Worm (Caenorhabditis elegans) whole organism, L1 larva: ENCODE results near the gene lurp-4.

Source experiments
- Y116A8C.19 ChIP-seq: sonication (generic microtip); optimal IDR thresholded peaks from 2 replicates; lab custom pipeline; 2016; ENCODE audit warnings: missing compliant biosample characterization, missing genetic modification characterization, borderline replicate concordance
- alr-1 ChIP-seq: fragments of 200-800 bp; sonication (Bioruptor generic); optimal IDR thresholded peaks from 2 replicates; lab custom pipeline; 2018; ENCODE audit warnings: borderline replicate concordance, mild to moderate bottlenecking, missing genetic modification characterization, missing compliant biosample characterization
- aly-2 ChIP-seq: fragments of 150-350 bp; optimal IDR thresholded peaks from 2 replicates; lab custom pipeline; 2014; ENCODE audit warnings: missing biosample characterization, missing genetic modification characterization
- blmp-1 ChIP-seq: fragments of 150-350 bp; optimal IDR thresholded peaks from 2 replicates; lab custom pipeline; 2014; ENCODE audit warnings: missing biosample characterization, missing genetic modification characterization
- dsc-1 ChIP-seq: sonication (generic microtip); optimal IDR thresholded peaks from 2 replicates; lab custom pipeline; 2016; ENCODE audit warnings: mild to moderate bottlenecking, missing genetic modification characterization, missing compliant biosample characterization
- efl-1 ChIP-seq, 4 experiments: fragments of 150-350 bp; optimal IDR thresholded peaks in 3 of 4; peaks in 1 of 4; 1 replicate in 1 of 4; 2 replicates in 3 of 4; lab custom pipeline; 2014; ENCODE audit warnings: missing biosample characterization in 2 of 4, missing genetic modification characterization in 2 of 4, missing genetic modification reagents in 2 of 4
- efl-3 ChIP-seq: fragments of 200-800 bp; sonication (Bioruptor generic); optimal IDR thresholded peaks from 2 replicates; lab custom pipeline; 2018; ENCODE audit warnings: mild to moderate bottlenecking, missing genetic modification characterization, missing compliant biosample characterization
- elt-2 ChIP-seq: sonication (generic microtip); optimal IDR thresholded peaks from 2 replicates; lab custom pipeline; 2016; ENCODE audit warnings: missing genetic modification characterization, mild to moderate bottlenecking, inconsistent platforms, missing compliant biosample characterization, missing genetic modification reagents
- fkh-4 ChIP-seq: sonication (generic microtip); optimal IDR thresholded peaks from 2 replicates; lab custom pipeline; 2016; ENCODE audit warnings: missing compliant biosample characterization, missing genetic modification characterization, borderline replicate concordance
- fkh-8 ChIP-seq: sonication (generic microtip); optimal IDR thresholded peaks from 2 replicates; lab custom pipeline; 2016; ENCODE audit warnings: mild to moderate bottlenecking, missing genetic modification characterization, missing compliant biosample characterization
- hpl-2 ChIP-seq: fragments of 150-350 bp; optimal IDR thresholded peaks from 2 replicates; lab custom pipeline; 2014; ENCODE audit warnings: missing biosample characterization, missing genetic modification reagents, missing genetic modification characterization
- irx-1 ChIP-seq: sonication (generic microtip); optimal IDR thresholded peaks from 2 replicates; lab custom pipeline; 2016; ENCODE audit warnings: missing genetic modification characterization, missing compliant biosample characterization
- jun-1 ChIP-seq: fragments of 150-350 bp; optimal IDR thresholded peaks from 2 replicates; lab custom pipeline; 2014; ENCODE audit warnings: missing biosample characterization, missing genetic modification reagents, missing genetic modification characterization
- lin-14 ChIP-seq: fragments of 200-800 bp; sonication (Bioruptor generic); optimal IDR thresholded peaks from 2 replicates; lab custom pipeline; 2018; ENCODE audit warnings: mild to moderate bottlenecking, missing genetic modification characterization, moderate library complexity, missing compliant biosample characterization
- lin-15B ChIP-seq: fragments of 150-350 bp; sonication (generic microtip); optimal IDR thresholded peaks from 3 replicates; lab custom pipeline; 2014; ENCODE audit warnings: missing biosample characterization, missing genetic modification characterization
- lin-35 ChIP-seq, 2 experiments: fragments of 150-350 bp; optimal IDR thresholded peaks; 2 replicates each; lab custom pipeline; 2014; ENCODE audit warnings: missing biosample characterization in 2 of 2, missing genetic modification characterization in 2 of 2, missing genetic modification reagents in 2 of 2
- lsy-2 ChIP-seq, 2 experiments: fragments of 150-350 bp; optimal IDR thresholded peaks; 2 replicates each; lab custom pipeline; 2014; ENCODE audit warnings: missing biosample characterization in 2 of 2, missing genetic modification characterization in 2 of 2
- mab-9 ChIP-seq: fragments of 200-800 bp; sonication (Bioruptor generic); IDR thresholded peaks from 2 replicates; pipeline ENCODE4 v1.3.6; 2022; ENCODE audit warnings: missing genetic modification reagents, missing genetic modification characterization, missing compliant biosample characterization
- mef-2 ChIP-seq: fragments of 150-350 bp; optimal IDR thresholded peaks from 2 replicates; lab custom pipeline; 2014; ENCODE audit warnings: missing biosample characterization, missing genetic modification characterization
- mep-1 ChIP-seq: fragments of 150-350 bp; optimal IDR thresholded peaks from 2 replicates; lab custom pipeline; 2014; ENCODE audit warnings: missing biosample characterization, missing genetic modification characterization
- nhr-12 ChIP-seq: sonication (generic microtip); optimal IDR thresholded peaks from 2 replicates; lab custom pipeline; 2017; ENCODE audit warnings: missing biosample characterization, missing genetic modification characterization
- nhr-19 ChIP-seq: fragments of 200-800 bp; sonication (Bioruptor generic); conservative IDR thresholded peaks from 2 replicates; pipeline ENCODE4 v1.3.6; 2022; ENCODE audit warnings: missing genetic modification characterization, missing compliant biosample characterization
- nhr-237 ChIP-seq: fragments of 150-350 bp; optimal IDR thresholded peaks from 2 replicates; lab custom pipeline; 2014; ENCODE audit warnings: missing biosample characterization, missing genetic modification characterization
- nhr-47 ChIP-seq: sonication (generic microtip); optimal IDR thresholded peaks from 2 replicates; lab custom pipeline; 2016; ENCODE audit warnings: mild to moderate bottlenecking, missing genetic modification characterization, moderate library complexity, missing compliant biosample characterization
- nhr-71 ChIP-seq: sonication (generic microtip); optimal IDR thresholded peaks from 2 replicates; lab custom pipeline; 2016; ENCODE audit warnings: mild to moderate bottlenecking, missing genetic modification characterization, moderate library complexity, missing compliant biosample characterization
- nhr-85 ChIP-seq: sonication (generic microtip); peaks from one replicate; lab custom pipeline; 2016; ENCODE audit warnings: missing genetic modification characterization, inconsistent platforms, missing compliant biosample characterization
- nhr-90 ChIP-seq: sonication (generic microtip); optimal IDR thresholded peaks from 2 replicates; lab custom pipeline; 2016; ENCODE audit warnings: mild to moderate bottlenecking, missing genetic modification characterization, missing compliant biosample characterization; ENCODE audit not compliant: poor library complexity
- pax-3 ChIP-seq: fragments of 200-800 bp; sonication (Bioruptor generic); optimal IDR thresholded peaks from 2 replicates; lab custom pipeline; 2018; ENCODE audit warnings: mild to moderate bottlenecking, missing genetic modification characterization, moderate library complexity, missing compliant biosample characterization
- pqm-1 ChIP-seq: sonication (generic microtip); optimal IDR thresholded peaks from 3 replicates; lab custom pipeline; 2017; ENCODE audit warnings: missing biosample characterization, missing genetic modification characterization
- rnt-1 ChIP-seq: sonication (generic microtip); optimal IDR thresholded peaks from 2 replicates; lab custom pipeline; 2016; ENCODE audit warnings: mild to moderate bottlenecking, missing genetic modification characterization, moderate library complexity, missing compliant biosample characterization
- skn-1 ChIP-seq: fragments of 150-350 bp; optimal IDR thresholded peaks from 2 replicates; lab custom pipeline; 2014; ENCODE audit warnings: missing biosample characterization, missing genetic modification characterization
- snu-23 ChIP-seq: sonication (generic microtip); optimal IDR thresholded peaks from 2 replicates; lab custom pipeline; 2016; ENCODE audit warnings: missing genetic modification characterization, missing compliant biosample characterization
- sox-4 ChIP-seq: sonication (generic microtip); optimal IDR thresholded peaks from 2 replicates; lab custom pipeline; 2016; ENCODE audit warnings: missing genetic modification characterization, missing compliant biosample characterization
- tlp-1 ChIP-seq: fragments of 150-350 bp; optimal IDR thresholded peaks from 2 replicates; lab custom pipeline; 2014; ENCODE audit warnings: missing biosample characterization, missing genetic modification characterization
- vab-15 ChIP-seq: sonication (generic microtip); optimal IDR thresholded peaks from 2 replicates; lab custom pipeline; 2017; ENCODE audit warnings: missing genotype, mild to moderate bottlenecking, missing genetic modification characterization, missing compliant biosample characterization
- zag-1 ChIP-seq: fragments of 150-350 bp; optimal IDR thresholded peaks from 2 replicates; lab custom pipeline; 2014; ENCODE audit warnings: missing biosample characterization, missing genetic modification characterization
- zip-4 ChIP-seq: fragments of 200-800 bp; sonication (Bioruptor generic); optimal IDR thresholded peaks from 2 replicates; lab custom pipeline; 2018; ENCODE audit warnings: mild to moderate bottlenecking, missing genetic modification characterization, moderate library complexity, missing compliant biosample characterization

Gene lurp-4

ce11 chrV:13085917-13086552 is 6.4 kb upstream of the lurp-4 start (continued):
- TF ChIP-seq alr-1 (tag; lab: Kevin White, UChicago) (no peak), aly-2 (tag; lab: Kevin White, UChicago) (no peak), lin-15B (tag; lab: Kevin White, UChicago) (peak; percentile 16), mab-9 (GFP tag; lab: Robert Waterston, UW) (no peak)

ce11 chrV:13088485-13088884 is 4.0 kb upstream of the lurp-4 start:
- TF ChIP-seq sox-4 (tag; lab: Kevin White, UChicago) = no peak
- TF ChIP-seq nhr-85 (tag; lab: Kevin White, UChicago) = peak; percentile 64
- peak; percentile 1 for TF ChIP-seq dsc-1
- no peak for TF ChIP-seq fkh-8
- no peak for TF ChIP-seq efl-3 (GFP tag; lab: Kevin White, UChicago)
- TF ChIP-seq snu-23 (GFP tag; lab: Kevin White, UChicago) = peak; percentile 7

- TF ChIP-seq blmp-1 (no peak), lin-35 (GFP tag; optimal IDR thresholded peaks at IDR 0.05; lab: Kevin White, UChicago) (no peak), elt-2 (tag; lab: Kevin White, UChicago) (peak; percentile 9), lin-14 (GFP tag; lab: Kevin White, UChicago) (peak; percentile 8), nhr-47 (no peak), snu-23 (GFP tag; lab: Kevin White, UChicago) (peak; percentile 0), nhr-90 (tag; lab: Kevin White, UChicago) (peak; percentile 29), aly-2 (tag; lab: Kevin White, UChicago) (peak; percentile 54), Y116A8C.19 (no peak), mef-2 (no peak), lsy-2 (tag; optimal IDR thresholded peaks at IDR 0.05; lab: Kevin White, UChicago) (no peak), irx-1 (tag; lab: Kevin White, UChicago) (no peak), tlp-1 (tag; lab: Kevin White, UChicago) (no peak), skn-1 (no peak), lin-15B (tag; lab: Kevin White, UChicago) (no peak), hpl-2 (GFP tag; lab: Kevin White, UChicago) (no peak), zag-1 (tag; lab: Kevin White, UChicago) (no peak), fkh-4 (tag; lab: Kevin White, UChicago) (no peak), zip-4 (GFP tag; lab: Kevin White, UChicago) (no peak), nhr-85 (tag; lab: Kevin White, UChicago) (peak; percentile 49), jun-1 (tag; lab: Kevin White, UChicago) (no peak), nhr-12 (tag; lab: Kevin White, UChicago) (no peak), vab-15 (no peak), mab-9 (GFP tag; lab: Robert Waterston, UW) (0 out of 2 replicates have a peak, but pooled peaks have one; percentile 33), pax-3 (tag; lab: Kevin White, UChicago) (peak; percentile 18), pqm-1 (no peak), alr-1 (tag; lab: Kevin White, UChicago) (no peak), nhr-19 (GFP tag; lab: Robert Waterston, UW) (peak; percentile 19; the same call in 1 of the 2 replicates), nhr-71 (peak; percentile 32), efl-1 (optimal IDR thresholded peaks at IDR 0.05; lab: Kevin White, UChicago) (no peak), efl-1 (GFP tag; optimal IDR thresholded peaks at IDR 0.05 in 1 of 2; lab: Kevin White, UChicago) (peak in 1 of 2 experiments; percentile 16), nhr-237 (tag; lab: Kevin White, UChicago) (no peak), mep-1 (no peak), rnt-1 (no peak)
Measured at ce11 chrV:13090130-13090770, 2.2 kb upstream of the lurp-4 start, which contains the start of gene C34B4.4. Gene C34B4.4 (plus strand): TSS chrV:13090405.
